Worm (Caenorhabditis elegans) whole organism, L1 larva: ENCODE measurements around the gene T01B6.1.

Source experiments
- F16B12.6 ChIP-seq: fragments of 150-350 bp; optimal IDR thresholded peaks from 2 replicates; lab custom pipeline; 2014; ENCODE audit warnings: missing biosample characterization, missing genetic modification characterization
- aha-1 ChIP-seq: fragments of 150-350 bp; optimal IDR thresholded peaks from 2 replicates; lab custom pipeline; 2014; ENCODE audit warnings: missing biosample characterization, missing genetic modification characterization
- ama-1 ChIP-seq: fragments of 150-350 bp; optimal IDR thresholded peaks from 2 replicates; lab custom pipeline; 2014
- ceh-63 ChIP-seq: fragments of 200-800 bp; sonication (Bioruptor generic); optimal IDR thresholded peaks from 2 replicates; lab custom pipeline; 2018; ENCODE audit warnings: mild to moderate bottlenecking, missing genetic modification characterization, missing compliant biosample characterization
- ceh-82 ChIP-seq, 3 experiments: fragments of 150-350 bp in 1 of 3; sonication (generic microtip) in 2 of 3; optimal IDR thresholded peaks; 2 replicates each; lab custom pipeline; 2014 to 2017; ENCODE audit warnings: missing biosample characterization in 3 of 3, missing genetic modification characterization in 3 of 3
- ceh-88 ChIP-seq: fragments of 200-800 bp; sonication (Bioruptor generic); IDR thresholded peaks from 2 replicates; pipeline ENCODE4 v1.3.6; 2022; ENCODE audit warnings: missing genetic modification characterization, missing compliant biosample characterization
- ceh-90 ChIP-seq: sonication (generic microtip); optimal IDR thresholded peaks from 2 replicates; lab custom pipeline; 2016; ENCODE audit warnings: missing genetic modification characterization, missing compliant biosample characterization
- ces-1 ChIP-seq: fragments of 150-350 bp; optimal IDR thresholded peaks from 2 replicates; lab custom pipeline; 2014; ENCODE audit warnings: missing biosample characterization, missing genetic modification reagents, missing genetic modification characterization
- efl-1 ChIP-seq, 4 experiments: fragments of 150-350 bp; optimal IDR thresholded peaks in 3 of 4; peaks in 1 of 4; 1 replicate in 1 of 4; 2 replicates in 3 of 4; lab custom pipeline; 2014; ENCODE audit warnings: missing biosample characterization in 2 of 4, missing genetic modification characterization in 2 of 4, missing genetic modification reagents in 2 of 4
- egl-13 ChIP-seq: sonication (generic microtip); optimal IDR thresholded peaks from 2 replicates; lab custom pipeline; 2016; ENCODE audit warnings: missing genotype, missing genetic modification reagents, missing genetic modification characterization, missing compliant biosample characterization
- egl-27 ChIP-seq, 2 experiments: fragments of 150-350 bp in 1 of 2; sonication (generic microtip); optimal IDR thresholded peaks; 3 replicates each; lab custom pipeline; 2017 to 2018; ENCODE audit warnings: missing biosample characterization in 2 of 2, missing genetic modification characterization in 2 of 2, missing genetic modification reagents in 2 of 2
- elt-2 ChIP-seq: sonication (generic microtip); optimal IDR thresholded peaks from 2 replicates; lab custom pipeline; 2016; ENCODE audit warnings: missing genetic modification characterization, mild to moderate bottlenecking, inconsistent platforms, missing compliant biosample characterization, missing genetic modification reagents
- ets-5 ChIP-seq: fragments of 200-800 bp; sonication (Bioruptor generic); IDR thresholded peaks from 2 replicates; pipeline ENCODE4 v1.3.6; 2022; ENCODE audit warnings: missing genetic modification characterization, missing compliant biosample characterization
- fkh-10 ChIP-seq: sonication (generic microtip); optimal IDR thresholded peaks from 2 replicates; lab custom pipeline; 2017; ENCODE audit warnings: missing biosample characterization, missing genetic modification reagents, missing genetic modification characterization
- fkh-8 ChIP-seq: sonication (generic microtip); optimal IDR thresholded peaks from 2 replicates; lab custom pipeline; 2016; ENCODE audit warnings: mild to moderate bottlenecking, missing genetic modification characterization, missing compliant biosample characterization
- fos-1 ChIP-seq: fragments of 150-350 bp; optimal IDR thresholded peaks from 2 replicates; lab custom pipeline; 2014; ENCODE audit warnings: missing biosample characterization, missing genetic modification characterization
- irx-1 ChIP-seq: sonication (generic microtip); optimal IDR thresholded peaks from 2 replicates; lab custom pipeline; 2016; ENCODE audit warnings: missing genetic modification characterization, missing compliant biosample characterization
- isw-1 ChIP-seq: fragments of 200-800 bp; sonication (Bioruptor generic); IDR thresholded peaks from 2 replicates; pipeline ENCODE4 v1.3.6; 2022; ENCODE audit warnings: missing genetic modification characterization, missing compliant biosample characterization
- jun-1 ChIP-seq: fragments of 150-350 bp; optimal IDR thresholded peaks from 2 replicates; lab custom pipeline; 2014; ENCODE audit warnings: missing biosample characterization, missing genetic modification reagents, missing genetic modification characterization
- lin-13 ChIP-seq: fragments of 150-350 bp; optimal IDR thresholded peaks from 2 replicates; lab custom pipeline; 2014; ENCODE audit warnings: missing biosample characterization, missing genetic modification reagents, missing genetic modification characterization
- lin-14 ChIP-seq: fragments of 200-800 bp; sonication (Bioruptor generic); optimal IDR thresholded peaks from 2 replicates; lab custom pipeline; 2018; ENCODE audit warnings: mild to moderate bottlenecking, missing genetic modification characterization, moderate library complexity, missing compliant biosample characterization
- lin-15B ChIP-seq: fragments of 150-350 bp; sonication (generic microtip); optimal IDR thresholded peaks from 3 replicates; lab custom pipeline; 2014; ENCODE audit warnings: missing biosample characterization, missing genetic modification characterization
- lin-35 ChIP-seq, 2 experiments: fragments of 150-350 bp; optimal IDR thresholded peaks; 2 replicates each; lab custom pipeline; 2014; ENCODE audit warnings: missing biosample characterization in 2 of 2, missing genetic modification characterization in 2 of 2, missing genetic modification reagents in 2 of 2
- lin-39 ChIP-seq: fragments of 150-350 bp; optimal IDR thresholded peaks from 2 replicates; lab custom pipeline; 2014; ENCODE audit warnings: missing biosample characterization, missing genetic modification reagents, missing genetic modification characterization
- lsy-2 ChIP-seq, 2 experiments: fragments of 150-350 bp; optimal IDR thresholded peaks; 2 replicates each; lab custom pipeline; 2014; ENCODE audit warnings: missing biosample characterization in 2 of 2, missing genetic modification characterization in 2 of 2
- mef-2 ChIP-seq: fragments of 150-350 bp; optimal IDR thresholded peaks from 2 replicates; lab custom pipeline; 2014; ENCODE audit warnings: missing biosample characterization, missing genetic modification characterization
- mep-1 ChIP-seq: fragments of 150-350 bp; optimal IDR thresholded peaks from 2 replicates; lab custom pipeline; 2014; ENCODE audit warnings: missing biosample characterization, missing genetic modification characterization
- nhr-11 ChIP-seq: fragments of 150-350 bp; optimal IDR thresholded peaks from 2 replicates; lab custom pipeline; 2014; ENCODE audit warnings: missing biosample characterization, missing genetic modification characterization
- nhr-20 ChIP-seq: sonication (generic microtip); optimal IDR thresholded peaks from 2 replicates; lab custom pipeline; 2016; ENCODE audit warnings: mild to moderate bottlenecking, missing genetic modification characterization, missing compliant biosample characterization
- nhr-237 ChIP-seq: fragments of 150-350 bp; optimal IDR thresholded peaks from 2 replicates; lab custom pipeline; 2014; ENCODE audit warnings: missing biosample characterization, missing genetic modification characterization
- nhr-28 ChIP-seq: fragments of 150-350 bp; optimal IDR thresholded peaks from 2 replicates; lab custom pipeline; 2014; ENCODE audit warnings: missing biosample characterization, missing genetic modification characterization
- nhr-71 ChIP-seq: sonication (generic microtip); optimal IDR thresholded peaks from 2 replicates; lab custom pipeline; 2016; ENCODE audit warnings: mild to moderate bottlenecking, missing genetic modification characterization, moderate library complexity, missing compliant biosample characterization
- nhr-76 ChIP-seq: sonication (generic microtip); optimal IDR thresholded peaks from 2 replicates; lab custom pipeline; 2017; ENCODE audit warnings: missing biosample characterization, missing genetic modification characterization
- nhr-77 ChIP-seq: fragments of 150-350 bp; optimal IDR thresholded peaks from 2 replicates; lab custom pipeline; 2014; ENCODE audit warnings: missing biosample characterization, missing genetic modification characterization
- nhr-84 ChIP-seq: sonication (generic microtip); optimal IDR thresholded peaks from 2 replicates; lab custom pipeline; 2017; ENCODE audit warnings: missing biosample characterization, missing genetic modification characterization
- nhr-85 ChIP-seq: sonication (generic microtip); peaks from one replicate; lab custom pipeline; 2016; ENCODE audit warnings: missing genetic modification characterization, inconsistent platforms, missing compliant biosample characterization
- nhr-90 ChIP-seq: sonication (generic microtip); optimal IDR thresholded peaks from 2 replicates; lab custom pipeline; 2016; ENCODE audit warnings: mild to moderate bottlenecking, missing genetic modification characterization, missing compliant biosample characterization; ENCODE audit not compliant: poor library complexity
- rnt-1 ChIP-seq: sonication (generic microtip); optimal IDR thresholded peaks from 2 replicates; lab custom pipeline; 2016; ENCODE audit warnings: mild to moderate bottlenecking, missing genetic modification characterization, moderate library complexity, missing compliant biosample characterization
- skn-1 ChIP-seq: fragments of 150-350 bp; optimal IDR thresholded peaks from 2 replicates; lab custom pipeline; 2014; ENCODE audit warnings: missing biosample characterization, missing genetic modification characterization
- snu-23 ChIP-seq: sonication (generic microtip); optimal IDR thresholded peaks from 2 replicates; lab custom pipeline; 2016; ENCODE audit warnings: missing genetic modification characterization, missing compliant biosample characterization
- sptf-1 ChIP-seq: fragments of 150-350 bp; optimal IDR thresholded peaks from 2 replicates; lab custom pipeline; 2014; ENCODE audit warnings: missing biosample characterization, missing genetic modification characterization
- sup-37 ChIP-seq: fragments of 200-800 bp; sonication (Bioruptor generic); optimal IDR thresholded peaks from 2 replicates; lab custom pipeline; 2018; ENCODE audit warnings: mild to moderate bottlenecking, missing genetic modification characterization, missing compliant biosample characterization
- swsn-7 ChIP-seq: sonication (generic microtip); optimal IDR thresholded peaks from 2 replicates; lab custom pipeline; 2016; ENCODE audit warnings: missing genetic modification characterization, missing compliant biosample characterization
- tlp-1 ChIP-seq: fragments of 150-350 bp; optimal IDR thresholded peaks from 2 replicates; lab custom pipeline; 2014; ENCODE audit warnings: missing biosample characterization, missing genetic modification characterization
- unc-130 ChIP-seq: fragments of 150-350 bp; optimal IDR thresholded peaks from 2 replicates; lab custom pipeline; 2017; ENCODE audit warnings: missing biosample characterization, missing genetic modification characterization, inconsistent platforms
- unc-30 ChIP-seq: sonication (generic microtip); optimal IDR thresholded peaks from 2 replicates; lab custom pipeline; 2017; ENCODE audit warnings: missing biosample characterization, missing genetic modification characterization
- unc-62 ChIP-seq: fragments of 150-350 bp; optimal IDR thresholded peaks from 2 replicates; lab custom pipeline; 2014; ENCODE audit warnings: missing biosample characterization, missing genetic modification reagents, missing genetic modification characterization
- xbp-1 ChIP-seq: sonication (generic microtip); optimal IDR thresholded peaks from 2 replicates; lab custom pipeline; 2016; ENCODE audit warnings: missing genetic modification characterization, missing compliant biosample characterization
- zag-1 ChIP-seq: fragments of 150-350 bp; optimal IDR thresholded peaks from 2 replicates; lab custom pipeline; 2014; ENCODE audit warnings: missing biosample characterization, missing genetic modification characterization

Gene T01B6.1

ce11 chrX:2335384-2335783 is at the start of gene T01B6.1:
Gene T01B6.1 (plus strand): TSS chrX:2335684.
- no peak for TF ChIP-seq lin-39 (tag; lab: Kevin White, UChicago)
- TF ChIP-seq fos-1, result no peak
- no peak for TF ChIP-seq rnt-1
- no peak for TF ChIP-seq sup-37 (GFP tag; lab: Kevin White, UChicago)
- TF ChIP-seq irx-1 (tag; lab: Kevin White, UChicago), result no peak
- TF ChIP-seq unc-62 (GFP tag; lab: Kevin White, UChicago), result no peak
- TF ChIP-seq zag-1 (tag; lab: Kevin White, UChicago), result no peak
- no peak for TF ChIP-seq egl-13 (tag; lab: Kevin White, UChicago)
- TF ChIP-seq nhr-11 (tag; lab: Kevin White, UChicago), result no peak
- TF ChIP-seq isw-1 (GFP tag; lab: Robert Waterston, UW), result no peak
- TF ChIP-seq fkh-10 (GFP tag; lab: Kevin White, UChicago), result no peak
- TF ChIP-seq swsn-7 (tag; lab: Kevin White, UChicago), result no peak
- no peak for TF ChIP-seq fkh-8 (tag; lab: Kevin White, UChicago)

- TF ChIP-seq lin-15B (tag; lab: Kevin White, UChicago) (no peak), lin-13 (no peak), egl-27 (tag; optimal IDR thresholded peaks at IDR 0.05; lab: Kevin White, UChicago) (no peak), aha-1 (no peak), jun-1 (tag; lab: Kevin White, UChicago) (no peak), unc-30 (no peak), tlp-1 (tag; lab: Kevin White, UChicago) (no peak), nhr-11 (tag; lab: Kevin White, UChicago) (no peak), isw-1 (GFP tag; lab: Robert Waterston, UW) (no peak), nhr-84 (tag; lab: Kevin White, UChicago) (no peak), sptf-1 (tag; lab: Kevin White, UChicago) (no peak), ces-1 (GFP tag; lab: Kevin White, UChicago) (no peak), skn-1 (tag; lab: Kevin White, UChicago) (no peak), nhr-77 (tag; lab: Kevin White, UChicago) (no peak), ceh-90 (no peak), lin-14 (GFP tag; lab: Kevin White, UChicago) (no peak), ama-1 (lab: Kevin White, UChicago) (no peak)
Measured at ce11 chrX:2287092-2287491, 48.4 kb upstream of the T01B6.1 start, which contains the start of gene sav-1. Gene sav-1 (minus strand): TSS chrX:2287192.

- TF ChIP-seq sup-37 (GFP tag; lab: Kevin White, UChicago) (no peak), unc-130 (no peak), nhr-85 (peak; percentile 73), isw-1 (GFP tag; lab: Robert Waterston, UW) (no peak), nhr-20 (tag; lab: Kevin White, UChicago) (peak; percentile 6), lin-35 (GFP tag; optimal IDR thresholded peaks at IDR 0.05; lab: Kevin White, UChicago) (peak in 1 of 2 experiments; percentile 32), nhr-71 (tag; lab: Kevin White, UChicago) (peak; percentile 9), skn-1 (tag; lab: Kevin White, UChicago) (peak; percentile 43), lin-14 (GFP tag; lab: Kevin White, UChicago) (peak; percentile 80), nhr-90 (tag; lab: Kevin White, UChicago) (no peak), nhr-84 (tag; lab: Kevin White, UChicago) (no peak), nhr-237 (tag; lab: Kevin White, UChicago) (no peak), xbp-1 (tag; lab: Kevin White, UChicago) (no peak), snu-23 (peak; percentile 35), irx-1 (tag; lab: Kevin White, UChicago) (no peak), elt-2 (tag; lab: Kevin White, UChicago) (peak; percentile 27), rnt-1 (peak; percentile 32), nhr-28 (no peak), ceh-90 (no peak), ets-5 (GFP tag; lab: Robert Waterston, UW) (no peak), F16B12.6 (tag; lab: Kevin White, UChicago) (no peak), ceh-82 (tag; optimal IDR thresholded peaks at IDR 0.05; lab: Kevin White, UChicago) (no peak), lsy-2 (tag; optimal IDR thresholded peaks at IDR 0.05; lab: Kevin White, UChicago) (peak in 1 of 2 experiments; percentile 35), efl-1 (optimal IDR thresholded peaks at IDR 0.05; lab: Kevin White, UChicago) (no peak), efl-1 (GFP tag; optimal IDR thresholded peaks at IDR 0.05 in 1 of 2; lab: Kevin White, UChicago) (peak in 1 of 2 experiments; percentile 83), sptf-1 (tag; lab: Kevin White, UChicago) (no peak), ceh-88 (no peak), nhr-76 (tag; lab: Kevin White, UChicago) (no peak), nhr-11 (tag; lab: Kevin White, UChicago) (no peak), ama-1 (lab: Kevin White, UChicago) (no peak), mef-2 (tag; lab: Kevin White, UChicago) (no peak), mep-1 (tag; lab: Kevin White, UChicago) (peak; percentile 64), ceh-63 (no peak)
Measured at ce11 chrX:2287977-2288387, 47.5 kb upstream of the T01B6.1 start.
